Fruit fly (Drosophila melanogaster): Measurements from ENCODE around the gene CG32219.

Gene CG32219

dm6 chr3L:19928435-19929011 lies 22.4 kb downstream of the CG32219 start, which contains the start of the genes CG8004 and RhoGDI (continued):
- no peak for TF ChIP-seq CG7963 (GFP tag; IDR thresholded peaks at IDR 0.05; ENCODE audit: partially characterized antibody)
- peak; percentile 56 for TF ChIP-seq CG15696 (tag; optimal IDR thresholded peaks at IDR 0.05)
- TF ChIP-seq CG7556 (GFP tag; optimal IDR thresholded peaks at IDR 0.05), result peak; percentile 14
- TF ChIP-seq CG1024 (GFP tag; IDR thresholded peaks at IDR 0.05), result peak; percentile 59; the same call in 1 of the 2 replicates
- peak; percentile 59 for TF ChIP-seq CG14014 (GFP tag; IDR thresholded peaks at IDR 0.05)
- TF ChIP-seq CG30020 (tag; optimal IDR thresholded peaks at IDR 0.05), result peak; percentile 85
- TF ChIP-seq chm (GFP tag; IDR thresholded peaks at IDR 0.05), result peak; percentile 22; the same call in 1 of the 2 replicates
- TF ChIP-seq CG11093 (GFP tag; IDR thresholded peaks at IDR 0.05), result 0 out of 3 replicates have a peak, but pooled peaks have one; percentile 47
- no peak for TF ChIP-seq CG8765 (GFP tag; IDR thresholded peaks at IDR 0.05)
- TF ChIP-seq CTCF (GFP tag; optimal IDR thresholded peaks at IDR 0.05), result peak; percentile 4
- TF ChIP-seq CG7987 (GFP tag; optimal IDR thresholded peaks at IDR 0.05), result no peak
- TF ChIP-seq CG17612 (GFP tag; IDR thresholded peaks at IDR 0.05), result no peak
- no peak for TF ChIP-seq CG17568 (GFP tag; optimal IDR thresholded peaks at IDR 0.05)
- TF ChIP-seq CG9817 (tag; optimal IDR thresholded peaks at IDR 0.05), result peak; percentile 71
- TF ChIP-seq CG4707 (GFP tag; optimal IDR thresholded peaks at IDR 0.05), result no peak
- peak; percentile 51; the same call in 2 of the 3 replicates for TF ChIP-seq Dbx (GFP tag; IDR thresholded peaks at IDR 0.05)
- TF ChIP-seq nom (GFP tag; optimal IDR thresholded peaks at IDR 0.05), result peak; percentile 5
- TF ChIP-seq HmgZ (tag; optimal IDR thresholded peaks at IDR 0.05), result peak; percentile 75
- no peak for TF ChIP-seq CG7372 (GFP tag; IDR thresholded peaks at IDR 0.05)
- no peak for TF ChIP-seq cg (GFP tag; optimal IDR thresholded peaks at IDR 0.05)
- TF ChIP-seq Antp (GFP tag; optimal IDR thresholded peaks at IDR 0.05), result peak; percentile 61
- TF ChIP-seq danr (GFP tag; IDR thresholded peaks at IDR 0.05), result 0 out of 2 replicates have a peak, but pooled peaks have one; percentile 14
- peak; percentile 61 for TF ChIP-seq maf-S (GFP tag; optimal IDR thresholded peaks at IDR 0.05)
- TF ChIP-seq bcd (GFP tag; optimal IDR thresholded peaks at IDR 0.05), result peak; percentile 53
- TF ChIP-seq HmgD (GFP tag; optimal IDR thresholded peaks at IDR 0.05), result no peak
- no peak for TF ChIP-seq CG33557 (GFP tag; optimal IDR thresholded peaks at IDR 0.05)
- TF ChIP-seq ssp (GFP tag; IDR thresholded peaks at IDR 0.05), result peak; percentile 88
- TF ChIP-seq CG4328 (GFP tag; optimal IDR thresholded peaks at IDR 0.05), result peak; percentile 48
- TF ChIP-seq D19A (tag; optimal IDR thresholded peaks at IDR 0.05), result peak; percentile 16
- peak; percentile 74 for TF ChIP-seq CG13424 (tag; optimal IDR thresholded peaks at IDR 0.05)
- peak; percentile 67 for TF ChIP-seq NC2β (GFP tag; optimal IDR thresholded peaks at IDR 0.05)
- TF ChIP-seq HLH54F (GFP tag; optimal IDR thresholded peaks at IDR 0.05), result peak; percentile 76
- TF ChIP-seq ara (GFP tag; IDR thresholded peaks at IDR 0.05), result no peak
- peak; percentile 63 for TF ChIP-seq az2 (GFP tag; optimal IDR thresholded peaks at IDR 0.05)
- TF ChIP-seq Asciz (GFP tag; optimal IDR thresholded peaks at IDR 0.05), result no peak
- TF ChIP-seq CG8089 (GFP tag; optimal IDR thresholded peaks at IDR 0.05), result peak; percentile 27
- no peak for TF ChIP-seq oc (tag; optimal IDR thresholded peaks at IDR 0.05)
- peak; percentile 73 for TF ChIP-seq CG12299 (tag; optimal IDR thresholded peaks at IDR 0.05)
- no peak for TF ChIP-seq grn (GFP tag; optimal IDR thresholded peaks at IDR 0.05)
- peak; percentile 75 for TF ChIP-seq ems (GFP tag; optimal IDR thresholded peaks at IDR 0.05)
- TF ChIP-seq p53 (GFP tag; optimal IDR thresholded peaks at IDR 0.05), result peak; percentile 49
- TF ChIP-seq CG32532 (GFP tag; IDR thresholded peaks at IDR 0.05), result peak; percentile 76
- TF ChIP-seq dpn (GFP tag; optimal IDR thresholded peaks at IDR 0.05), result peak; percentile 67 to 77
- TF ChIP-seq MESR4 (GFP tag; optimal IDR thresholded peaks at IDR 0.05), result peak; percentile 36
- TF ChIP-seq CG11723 (GFP tag; optimal IDR thresholded peaks at IDR 0.05), result no peak
- no peak for TF ChIP-seq Usf (GFP tag; optimal IDR thresholded peaks at IDR 0.05)
- TF ChIP-seq CG12104 (GFP tag; optimal IDR thresholded peaks at IDR 0.05), result peak; percentile 21
- no peak for TF ChIP-seq CG6683 (GFP tag; optimal IDR thresholded peaks at IDR 0.05)
- peak; percentile 20 for TF ChIP-seq ERR (GFP tag; optimal IDR thresholded peaks at IDR 0.05)
- peak; percentile 45 for TF ChIP-seq CG8944 (GFP tag; optimal IDR thresholded peaks at IDR 0.05)
- peak; percentile 73 for TF ChIP-seq CG1603 (tag; optimal IDR thresholded peaks at IDR 0.05)

Data from whole organism, embryonic.